ENCODE assay signal across 4 worm cellular contexts in genomic region chrIII:7181822-7182221, ce11.
A peak's percentile ranks its signal among the peaks of the same experiment; 100 is the strongest.
TF ChIP-seq lines count a peak whose summit lies in the region.

epg-4 (plus strand) TSS chrIII:7182167.

TF ChIP-seq in whole organism, L2 larva, 48 proteins besides CTCF, POLR2A, EP300 and RAD21:
- TF ChIP-seq aly-2 (tag; optimal IDR thresholded peaks at IDR 0.05; lab: Kevin White, UChicago): no peak
- TF ChIP-seq ZK546.5 (tag; optimal IDR thresholded peaks at IDR 0.05; lab: Kevin White, UChicago): no peak
- TF ChIP-seq sem-4 (tag; optimal IDR thresholded peaks at IDR 0.05; lab: Kevin White, UChicago): no peak
- TF ChIP-seq crh-2 (tag; optimal IDR thresholded peaks at IDR 0.05; lab: Kevin White, UChicago): peak; percentile 21
- TF ChIP-seq nhr-11 (tag; optimal IDR thresholded peaks at IDR 0.05; lab: Kevin White, UChicago): no peak
- TF ChIP-seq mbf-1 (tag; optimal IDR thresholded peaks at IDR 0.05; lab: Kevin White, UChicago): no peak
- TF ChIP-seq unc-55 (GFP tag; optimal IDR thresholded peaks at IDR 0.05; lab: Kevin White, UChicago): peak; percentile 57
- peak; percentile 48 for TF ChIP-seq fos-1 (tag; optimal IDR thresholded peaks at IDR 0.05; lab: Kevin White, UChicago)
- TF ChIP-seq C34F6.9 (tag; optimal IDR thresholded peaks at IDR 0.05; lab: Kevin White, UChicago): peak; percentile 76
- TF ChIP-seq nhr-129 (tag; optimal IDR thresholded peaks at IDR 0.05; lab: Kevin White, UChicago): peak; percentile 78
- peak in 1 of 2 experiments; percentile 57 for TF ChIP-seq lsy-2 (tag; optimal IDR thresholded peaks at IDR 0.05; lab: Kevin White, UChicago)
- no peak for TF ChIP-seq mdl-1 (tag; optimal IDR thresholded peaks at IDR 0.05; lab: Kevin White, UChicago)
TF ChIP-seq in whole organism, L2 larva: peak in this region for 6.

TF ChIP-seq in whole organism, L4 larva, 104 proteins besides CTCF, POLR2A, EP300 and RAD21 (continues in another document):
- TF ChIP-seq daf-12 (tag; optimal IDR thresholded peaks at IDR 0.05; lab: Kevin White, UChicago) (no peak), dmd-6 (GFP tag; IDR thresholded peaks at IDR 0.05; lab: Robert Waterston, UW) (no peak), dpl-1 (GFP tag; optimal IDR thresholded peaks at IDR 0.05; lab: Kevin White, UChicago) (peak; percentile 41), pha-4 (GFP tag; IDR thresholded peaks at IDR 0.05; lab: Robert Waterston, UW) (peak; percentile 63; the same call in 1 of the 2 replicates), pha-4 (tag; optimal IDR thresholded peaks at IDR 0.05; lab: Kevin White, UChicago) (peak; percentile 31), ceh-28 (tag; optimal IDR thresholded peaks at IDR 0.05; lab: Kevin White, UChicago) (no peak), lin-15B (tag; optimal IDR thresholded peaks at IDR 0.05; lab: Kevin White, UChicago) (no peak), nhr-77 (tag; optimal IDR thresholded peaks at IDR 0.05; lab: Kevin White, UChicago) (peak; percentile 80), unc-39 (tag; optimal IDR thresholded peaks at IDR 0.05; lab: Kevin White, UChicago) (no peak), mes-2 (tag; optimal IDR thresholded peaks at IDR 0.05; lab: Kevin White, UChicago; ENCODE audit: poor library complexity, severe bottlenecking) (peak; percentile 66), spr-3 (GFP tag; optimal IDR thresholded peaks at IDR 0.05; lab: Kevin White, UChicago) (no peak), hif-1 (tag; optimal IDR thresholded peaks at IDR 0.05; lab: Kevin White, UChicago) (peak in 1 of 2 experiments; percentile 52), lir-3 (tag; optimal IDR thresholded peaks at IDR 0.05; lab: Kevin White, UChicago) (no peak), arid-1 (GFP tag; conservative IDR thresholded peaks at IDR 0.05; lab: Robert Waterston, UW) (0 out of 2 replicates have a peak, but pooled peaks have one; percentile 5), aha-1 (tag; lab: Kevin White, UChicago) (no peak), nhr-28 (tag; optimal IDR thresholded peaks at IDR 0.05; lab: Kevin White, UChicago) (peak; percentile 52), skn-1 (tag; optimal IDR thresholded peaks at IDR 0.05; lab: Kevin White, UChicago) (no peak), R02D3.7 (tag; optimal IDR thresholded peaks at IDR 0.05; lab: Kevin White, UChicago) (no peak), T26A8.4 (GFP tag; IDR thresholded peaks at IDR 0.05; lab: Robert Waterston, UW) (no peak), madf-5 (GFP tag; IDR thresholded peaks at IDR 0.05; lab: Robert Waterston, UW) (no peak), ctbp-1 (GFP tag; IDR thresholded peaks at IDR 0.05; lab: Robert Waterston, UW) (peak; percentile 37; the same call in 1 of the 2 replicates), daf-16 (GFP tag; optimal IDR thresholded peaks at IDR 0.05; lab: Kevin White, UChicago) (no peak), daf-16 (tag; optimal IDR thresholded peaks at IDR 0.05; lab: Kevin White, UChicago) (no peak), T20F7.1 (GFP tag; optimal IDR thresholded peaks at IDR 0.05; lab: Kevin White, UChicago) (peak; percentile 61), mep-1 (tag; optimal IDR thresholded peaks at IDR 0.05; lab: Kevin White, UChicago) (peak; percentile 63), duxl-1 (tag; optimal IDR thresholded peaks at IDR 0.05; lab: Kevin White, UChicago; ENCODE audit: poor library complexity) (no peak), lim-7 (GFP tag; IDR thresholded peaks at IDR 0.05; lab: Robert Waterston, UW) (0 out of 2 replicates have a peak, but pooled peaks have one; percentile 3)

TF ChIP-seq in whole organism, late embryonic, 69 proteins besides CTCF, POLR2A, EP300 and RAD21 (continues in another document):
- TF ChIP-seq sox-4 (tag; optimal IDR thresholded peaks at IDR 0.05; lab: Kevin White, UChicago) (no peak), lin-11 (tag; optimal IDR thresholded peaks at IDR 0.05; lab: Kevin White, UChicago) (no peak), pag-3 (tag; optimal IDR thresholded peaks at IDR 0.05; lab: Kevin White, UChicago; ENCODE audit: borderline replicate concordance) (no peak), C08G9.2 (tag; optimal IDR thresholded peaks at IDR 0.05; lab: Kevin White, UChicago) (no peak), ztf-16 (tag; optimal IDR thresholded peaks at IDR 0.05; lab: Kevin White, UChicago) (no peak), fkh-6 (tag; optimal IDR thresholded peaks at IDR 0.05; lab: Kevin White, UChicago) (no peak), nfya-1 (tag; optimal IDR thresholded peaks at IDR 0.05; lab: Kevin White, UChicago) (no peak), ama-1 (optimal IDR thresholded peaks at IDR 0.05; lab: Kevin White, UChicago) (no peak), fkh-10 (GFP tag; optimal IDR thresholded peaks at IDR 0.05; lab: Kevin White, UChicago) (no peak), unc-86 (tag; optimal IDR thresholded peaks at IDR 0.05; lab: Kevin White, UChicago) (no peak), pat-9 (tag; optimal IDR thresholded peaks at IDR 0.05; lab: Kevin White, UChicago) (no peak), hlh-30 (tag; optimal IDR thresholded peaks at IDR 0.05; lab: Kevin White, UChicago; ENCODE audit: insufficient read depth) (peak; percentile 91), ceh-48 (tag; optimal IDR thresholded peaks at IDR 0.05; lab: Kevin White, UChicago) (no peak), ttx-3 (tag; optimal IDR thresholded peaks at IDR 0.05; lab: Kevin White, UChicago) (peak; percentile 11), unc-55 (GFP tag; optimal IDR thresholded peaks at IDR 0.05; lab: Kevin White, UChicago) (no peak), gmeb-2 (tag; optimal IDR thresholded peaks at IDR 0.05; lab: Kevin White, UChicago) (no peak), ceh-45 (GFP tag; IDR thresholded peaks at IDR 0.05; lab: Robert Waterston, UW) (no peak), ceh-2 (tag; optimal IDR thresholded peaks at IDR 0.05; lab: Kevin White, UChicago) (no peak), tbx-2 (tag; optimal IDR thresholded peaks at IDR 0.05; lab: Kevin White, UChicago) (peak; percentile 22), ceh-9 (tag; optimal IDR thresholded peaks at IDR 0.05; lab: Kevin White, UChicago) (no peak), sox-2 (GFP tag; IDR thresholded peaks at IDR 0.05; lab: Robert Waterston, UW) (no peak), ceh-31 (tag; optimal IDR thresholded peaks at IDR 0.05; lab: Kevin White, UChicago) (peak; percentile 73), zip-5 (tag; optimal IDR thresholded peaks at IDR 0.05; lab: Kevin White, UChicago) (no peak), hlh-13 (GFP tag; optimal IDR thresholded peaks at IDR 0.05; lab: Kevin White, UChicago) (no peak), rnt-1 (tag; optimal IDR thresholded peaks at IDR 0.05; lab: Kevin White, UChicago) (peak; percentile 34), ceh-14 (tag; optimal IDR thresholded peaks at IDR 0.05; lab: Kevin White, UChicago) (no peak), tbx-7 (tag; optimal IDR thresholded peaks at IDR 0.05; lab: Kevin White, UChicago) (no peak), madf-2 (tag; optimal IDR thresholded peaks at IDR 0.05; lab: Kevin White, UChicago) (no peak), npax-4 (tag; optimal IDR thresholded peaks at IDR 0.05; lab: Kevin White, UChicago) (no peak), ref-2 (tag; optimal IDR thresholded peaks at IDR 0.05; lab: Kevin White, UChicago) (peak; percentile 32), ets-4 (tag; optimal IDR thresholded peaks at IDR 0.05; lab: Kevin White, UChicago) (no peak)

TF ChIP-seq in whole organism, mixed stage, embryonic, 35 proteins besides CTCF, POLR2A, EP300 and RAD21:
- peak; percentile 8 for TF ChIP-seq hlh-1 (tag; optimal IDR thresholded peaks at IDR 0.05; lab: Kevin White, UChicago)
- TF ChIP-seq mep-1 (tag; optimal IDR thresholded peaks at IDR 0.05; lab: Kevin White, UChicago): peak; percentile 67
- peak; percentile 41 for TF ChIP-seq sptf-1 (tag; optimal IDR thresholded peaks at IDR 0.05; lab: Kevin White, UChicago)
- TF ChIP-seq mls-2 (tag; optimal IDR thresholded peaks at IDR 0.05; lab: Kevin White, UChicago): peak; percentile 12
- no peak for TF ChIP-seq flh-1 (GFP tag; optimal IDR thresholded peaks at IDR 0.05; lab: Kevin White, UChicago)
- TF ChIP-seq ceh-83 (GFP tag; optimal IDR thresholded peaks at IDR 0.05; lab: Kevin White, UChicago): no peak
- TF ChIP-seq zip-8 (tag; optimal IDR thresholded peaks at IDR 0.05; lab: Kevin White, UChicago): no peak
- TF ChIP-seq lsy-2 (tag; optimal IDR thresholded peaks at IDR 0.05; lab: Kevin White, UChicago): peak; percentile 7
